Fruit fly (Drosophila melanogaster): ENCODE measurements around the gene Clp.
A peak's percentile ranks its signal among the peaks of the same experiment; 100 is the strongest.

The Clp gene

dm6 chr2L:784036-784435 lies 35.7 kb upstream of the Clp start, which contains the start of gene CG3544:
CG3544 (plus strand) TSS chr2L:784336.
- TF ChIP-seq Hr38 (GFP tag; optimal IDR thresholded peaks at IDR 0.05) (no peak), CG31627 (GFP tag; optimal IDR thresholded peaks at IDR 0.05) (no peak), Met (GFP tag; optimal IDR thresholded peaks at IDR 0.05) (no peak), Hr4 (GFP tag; optimal IDR thresholded peaks at IDR 0.05) (no peak), svp (GFP tag) (no peak), dsx (GFP tag; optimal IDR thresholded peaks at IDR 0.05; ENCODE audit: poor library complexity, severe bottlenecking) (no peak), Sox102F (GFP tag; optimal IDR thresholded peaks at IDR 0.05) (no peak), CG8632 (GFP tag; optimal IDR thresholded peaks at IDR 0.05) (no peak), CG32006 (GFP tag; optimal IDR thresholded peaks at IDR 0.05) (no peak), CG9139 (GFP tag; optimal IDR thresholded peaks at IDR 0.05) (no peak), CG6792 (GFP tag; optimal IDR thresholded peaks at IDR 0.05) (no peak), CG1621 (tag; optimal IDR thresholded peaks at IDR 0.05) (no peak), cyc (GFP tag; optimal IDR thresholded peaks at IDR 0.05) (no peak), CG16779 (tag; optimal IDR thresholded peaks at IDR 0.05) (no peak), Hr39 (GFP tag; optimal IDR thresholded peaks at IDR 0.05) (no peak)

DNA sequence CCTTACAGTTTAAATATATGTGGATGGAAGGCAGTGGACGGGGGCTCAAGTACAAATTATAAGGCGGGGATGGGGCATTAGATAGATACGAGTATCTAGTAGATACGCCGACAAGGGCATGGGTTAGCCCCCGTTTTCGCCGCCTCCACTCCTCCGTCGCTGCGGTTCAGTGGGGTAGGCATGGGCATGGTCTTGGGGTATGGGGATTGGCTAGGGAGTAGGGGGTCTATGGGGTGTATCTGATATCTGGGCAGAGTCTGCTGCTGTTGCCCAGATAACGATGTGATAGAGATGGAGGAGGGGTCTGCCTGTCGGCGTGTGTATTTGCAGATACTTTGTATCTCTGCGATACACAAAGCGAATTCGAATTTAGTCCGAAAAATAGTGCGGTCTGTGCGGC lies 29.8 kb upstream of the Clp start:
- no peak for TF ChIP-seq CG11762 (GFP tag; optimal IDR thresholded peaks at IDR 0.05; ENCODE audit: insufficient read depth)
- peak; percentile 53 for TF ChIP-seq fkh (GFP tag; optimal IDR thresholded peaks at IDR 0.05)
- peak; percentile 39 for TF ChIP-seq svp (GFP tag)

DNA sequence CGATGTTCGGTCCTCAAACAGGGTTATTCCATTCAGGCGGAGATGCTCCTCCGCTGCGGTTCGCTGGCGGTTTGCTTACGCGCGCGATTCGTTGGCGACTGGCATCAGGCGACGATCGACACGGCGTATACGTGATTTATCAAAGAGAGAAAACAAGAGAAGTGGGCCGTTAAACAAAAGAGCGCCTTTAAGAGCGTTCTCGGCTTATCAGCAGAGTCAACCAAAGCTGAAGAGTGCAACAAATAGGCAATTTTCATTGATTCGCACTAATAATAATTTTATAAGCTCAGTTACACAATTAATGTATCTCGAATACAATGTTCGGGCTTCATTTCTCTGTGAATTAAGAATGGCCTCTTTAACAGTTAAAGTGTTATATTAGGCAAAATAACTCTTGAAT lies 29.1 kb upstream of the Clp start, which contains the start of gene Pkg21D:
Gene Pkg21D, minus strand, starts transcription at position 101 of the 400 bp plus-strand sequence.
- TF ChIP-seq CG7368 (GFP tag; optimal IDR thresholded peaks at IDR 0.05) (no peak), Sox15 (GFP tag; optimal IDR thresholded peaks at IDR 0.05) (no peak), CG9139 (GFP tag; optimal IDR thresholded peaks at IDR 0.05) (no peak), salr (GFP tag; optimal IDR thresholded peaks at IDR 0.05) (no peak), CG11762 (GFP tag; optimal IDR thresholded peaks at IDR 0.05; ENCODE audit: insufficient read depth) (no peak), CG6276 (GFP tag; optimal IDR thresholded peaks at IDR 0.05) (no peak), Gug (GFP tag; IDR thresholded peaks at IDR 0.05) (no peak), CG6808 (GFP tag; optimal IDR thresholded peaks at IDR 0.05) (no peak), CG3032 (tag; optimal IDR thresholded peaks at IDR 0.05) (no peak), topi (GFP tag; optimal IDR thresholded peaks at IDR 0.05) (no peak), Hr38 (GFP tag; optimal IDR thresholded peaks at IDR 0.05) (no peak), CG31627 (GFP tag; optimal IDR thresholded peaks at IDR 0.05) (no peak), CG6854 (GFP tag; optimal IDR thresholded peaks at IDR 0.05) (no peak), Eip93F (GFP tag; optimal IDR thresholded peaks at IDR 0.05) (no peak), spab (GFP tag; optimal IDR thresholded peaks at IDR 0.05) (no peak), cyc (GFP tag; optimal IDR thresholded peaks at IDR 0.05) (no peak), CG4318 (GFP tag; optimal IDR thresholded peaks at IDR 0.05) (no peak), CG11294 (GFP tag; IDR thresholded peaks at IDR 0.05) (no peak)

- TF ChIP-seq esn (GFP tag; optimal IDR thresholded peaks at IDR 0.05) (no peak), CG6276 (GFP tag; optimal IDR thresholded peaks at IDR 0.05) (no peak), OdsH (GFP tag; optimal IDR thresholded peaks at IDR 0.05) (no peak), CG8319 (GFP tag; optimal IDR thresholded peaks at IDR 0.05) (no peak), ss (GFP tag; optimal IDR thresholded peaks at IDR 0.05) (no peak), CG6808 (GFP tag; optimal IDR thresholded peaks at IDR 0.05) (no peak), Sox102F (GFP tag; optimal IDR thresholded peaks at IDR 0.05) (no peak), lz (GFP tag; optimal IDR thresholded peaks at IDR 0.05) (no peak), CG10669 (GFP tag; optimal IDR thresholded peaks at IDR 0.05) (no peak), Hr38 (GFP tag; optimal IDR thresholded peaks at IDR 0.05) (no peak), Hr39 (GFP tag; optimal IDR thresholded peaks at IDR 0.05) (no peak)
These were observed 9.5 kb upstream of the Clp start, which contains the start of gene Nnf1b for dm6 chr2L:810277-810676. Nnf1b (plus strand) TSS chr2L:810577.

All from whole organism, prepupa.